Worm (Caenorhabditis elegans) whole organism, L4 larva: ENCODE measurements around the gene F17C8.9.

Experiments used
- D1046.2 ChIP-seq: fragments of 200-800 bp; sonication (Bioruptor generic); IDR thresholded peaks from 2 replicates; pipeline ENCODE4 v1.3.6; 2022; ENCODE audit warnings: missing genetic modification characterization, missing compliant biosample characterization
- F10B5.3 ChIP-seq: sonication (generic microtip); optimal IDR thresholded peaks from 2 replicates; lab custom pipeline; 2016; ENCODE audit warnings: mild to moderate bottlenecking, missing genetic modification characterization, missing compliant biosample characterization
- F26F4.8 ChIP-seq: fragments of 200-800 bp; sonication (Bioruptor generic); conservative IDR thresholded peaks from 2 replicates; pipeline ENCODE4 v1.3.6; 2022; ENCODE audit warnings: missing genetic modification characterization, missing compliant biosample characterization
- F44E2.7 ChIP-seq: fragments of 200-800 bp; sonication (Bioruptor generic); IDR thresholded peaks from 2 replicates; pipeline ENCODE4 v2.1.2; 2022; ENCODE audit warnings: missing genetic modification characterization, missing compliant biosample characterization
- F49E8.2 ChIP-seq: sonication (generic microtip); optimal IDR thresholded peaks from 2 replicates; lab custom pipeline; 2016; ENCODE audit warnings: missing compliant biosample characterization, mild to moderate bottlenecking, missing genetic modification characterization, borderline replicate concordance
- R02D3.7 ChIP-seq: fragments of 150-350 bp; sonication (generic microtip); optimal IDR thresholded peaks from 3 replicates; lab custom pipeline; 2014; ENCODE audit warnings: missing biosample characterization, missing genetic modification characterization
- T26A8.4 ChIP-seq: fragments of 200-800 bp; sonication (Bioruptor generic); IDR thresholded peaks from 2 replicates; pipeline ENCODE4 v1.3.6; 2022; ENCODE audit warnings: missing genetic modification characterization, missing compliant biosample characterization
- Y105C5A.15 ChIP-seq: fragments of 200-800 bp; sonication (Bioruptor generic); IDR thresholded peaks from 2 replicates; pipeline ENCODE4 v1.3.6; 2022; ENCODE audit warnings: missing genetic modification characterization, missing compliant biosample characterization
- ZK337.2 ChIP-seq: fragments of 200-800 bp; sonication (Bioruptor generic); IDR thresholded peaks from 2 replicates; pipeline ENCODE4 v1.3.6; 2022; ENCODE audit warnings: missing genetic modification reagents, missing genetic modification characterization, missing compliant biosample characterization
- aha-1 ChIP-seq: fragments of 150-350 bp; peaks from one replicate; lab custom pipeline; 2014; ENCODE audit warnings: missing biosample characterization, missing genetic modification characterization
- ama-1 ChIP-seq: fragments of 150-350 bp; optimal IDR thresholded peaks from 2 replicates; lab custom pipeline; 2014; ENCODE audit warnings: inconsistent platforms, mixed read lengths
- ceh-28 ChIP-seq: fragments of 150-350 bp; optimal IDR thresholded peaks from 2 replicates; lab custom pipeline; 2014; ENCODE audit warnings: missing biosample characterization, missing genetic modification reagents, missing genetic modification characterization
- ceh-44 ChIP-seq: fragments of 200-800 bp; sonication (Bioruptor generic); IDR thresholded peaks from 2 replicates; pipeline ENCODE4 v1.3.6; 2022; ENCODE audit warnings: missing genetic modification reagents, missing genetic modification characterization, missing compliant biosample characterization
- ctbp-1 ChIP-seq: fragments of 200-800 bp; sonication (Bioruptor generic); IDR thresholded peaks from 2 replicates; pipeline ENCODE4 v1.3.6; 2022; ENCODE audit warnings: missing genetic modification reagents, missing genetic modification characterization, missing compliant biosample characterization
- daf-16 ChIP-seq, 3 experiments: sonication (generic microtip); optimal IDR thresholded peaks; 2 replicates each; lab custom pipeline; 2016 to 2017; ENCODE audit warnings: missing genetic modification characterization in 3 of 3, missing genetic modification reagents in 3 of 3, mild to moderate bottlenecking in 2 of 3, missing compliant biosample characterization in 2 of 3, missing biosample characterization in 1 of 3, moderate library complexity in 1 of 3
- dmd-8 ChIP-seq: fragments of 200-800 bp; sonication (Bioruptor generic); IDR thresholded peaks from 2 replicates; pipeline ENCODE4 v1.3.6; 2022; ENCODE audit warnings: missing genetic modification characterization, missing compliant biosample characterization
- dmd-9 ChIP-seq: fragments of 200-800 bp; sonication (Bioruptor generic); IDR thresholded peaks from 2 replicates; pipeline ENCODE4 v1.3.6; 2022; ENCODE audit warnings: missing genetic modification reagents, missing genetic modification characterization, missing compliant biosample characterization
- dpl-1 ChIP-seq: fragments of 150-350 bp; optimal IDR thresholded peaks from 2 replicates; lab custom pipeline; 2014; ENCODE audit warnings: missing biosample characterization, missing genetic modification reagents, missing genetic modification characterization
- egl-27 ChIP-seq: sonication (generic microtip); optimal IDR thresholded peaks from 3 replicates; lab custom pipeline; 2017; ENCODE audit warnings: missing biosample characterization, missing genetic modification reagents, missing genetic modification characterization
- egl-43 ChIP-seq: fragments of 200-800 bp; sonication (Bioruptor generic); IDR thresholded peaks from 2 replicates; pipeline ENCODE4 v1.3.6; 2022; ENCODE audit warnings: missing genetic modification reagents, missing genetic modification characterization, missing compliant biosample characterization
- gei-8 ChIP-seq: fragments of 200-800 bp; sonication (Bioruptor generic); optimal IDR thresholded peaks from 2 replicates; lab custom pipeline; 2018; ENCODE audit warnings: mild to moderate bottlenecking, missing genetic modification characterization, missing compliant biosample characterization
- hlh-11 ChIP-seq: fragments of 200-800 bp; sonication (Bioruptor generic); optimal IDR thresholded peaks from 2 replicates; lab custom pipeline; 2018; ENCODE audit warnings: mild to moderate bottlenecking, missing genetic modification characterization, missing compliant biosample characterization
- hmg-1.1 ChIP-seq: fragments of 200-800 bp; sonication (Bioruptor generic); IDR thresholded peaks from 2 replicates; pipeline ENCODE4 v1.3.6; 2022; ENCODE audit warnings: missing genetic modification reagents, missing genetic modification characterization, missing compliant biosample characterization
- jun-1 ChIP-seq: fragments of 150-350 bp; optimal IDR thresholded peaks from 2 replicates; lab custom pipeline; 2014; ENCODE audit warnings: missing biosample characterization, missing genetic modification reagents, missing genetic modification characterization
- lim-7 ChIP-seq: fragments of 200-800 bp; sonication (Bioruptor generic); IDR thresholded peaks from 2 replicates; pipeline ENCODE4 v1.3.6; 2022; ENCODE audit warnings: missing genetic modification characterization, missing compliant biosample characterization
- lin-1 ChIP-seq: fragments of 200-800 bp; sonication (Bioruptor generic); IDR thresholded peaks from 2 replicates; pipeline ENCODE4 v1.3.6; 2022; ENCODE audit warnings: missing genetic modification reagents, missing genetic modification characterization, missing compliant biosample characterization
- madf-9 ChIP-seq: fragments of 200-800 bp; sonication (Bioruptor generic); conservative IDR thresholded peaks from 2 replicates; pipeline ENCODE4 v1.3.6; 2022; ENCODE audit warnings: missing genetic modification reagents, missing genetic modification characterization, missing compliant biosample characterization
- mdl-1 ChIP-seq, 2 experiments: fragments of 150-350 bp in 1 of 2; sonication (generic microtip) in 1 of 2; optimal IDR thresholded peaks; 2 replicates each; lab custom pipeline; 2014 to 2017; ENCODE audit warnings: missing biosample characterization in 2 of 2, missing genetic modification characterization in 2 of 2
- mdt-29 ChIP-seq: fragments of 200-800 bp; sonication (Bioruptor generic); IDR thresholded peaks from 2 replicates; pipeline ENCODE4 v1.3.6; 2022; ENCODE audit warnings: missing genetic modification reagents, missing genetic modification characterization, missing compliant biosample characterization
- mep-1 ChIP-seq: fragments of 150-350 bp; sonication (generic microtip); optimal IDR thresholded peaks from 3 replicates; lab custom pipeline; 2014; ENCODE audit warnings: missing biosample characterization, missing genetic modification characterization
- mxl-3 ChIP-seq: fragments of 200-800 bp; sonication (Bioruptor generic); optimal IDR thresholded peaks from 2 replicates; lab custom pipeline; 2018; ENCODE audit warnings: mild to moderate bottlenecking, missing genetic modification characterization, missing compliant biosample characterization
- nhr-10 ChIP-seq: fragments of 150-350 bp; optimal IDR thresholded peaks from 2 replicates; lab custom pipeline; 2014; ENCODE audit warnings: missing biosample characterization, missing genetic modification characterization
- nhr-102 ChIP-seq: sonication (generic microtip); optimal IDR thresholded peaks from 2 replicates; lab custom pipeline; 2016; ENCODE audit warnings: mild to moderate bottlenecking, missing genetic modification characterization, moderate library complexity, missing compliant biosample characterization
- nhr-237 ChIP-seq: sonication (generic microtip); optimal IDR thresholded peaks from 2 replicates; lab custom pipeline; 2017; ENCODE audit warnings: missing biosample characterization, missing genetic modification characterization
- nhr-42 ChIP-seq: fragments of 200-800 bp; sonication (Bioruptor generic); IDR thresholded peaks from 2 replicates; pipeline ENCODE4 v1.3.6; 2022; ENCODE audit warnings: missing genetic modification characterization, missing compliant biosample characterization
- nhr-48 ChIP-seq: sonication (generic microtip); optimal IDR thresholded peaks from 2 replicates; lab custom pipeline; 2016; ENCODE audit warnings: mild to moderate bottlenecking, missing genetic modification characterization, missing compliant biosample characterization
- nhr-76 ChIP-seq: fragments of 150-350 bp; optimal IDR thresholded peaks from 2 replicates; lab custom pipeline; 2014; ENCODE audit warnings: missing biosample characterization, missing genetic modification characterization
- nhr-77 ChIP-seq: fragments of 150-350 bp; optimal IDR thresholded peaks from 2 replicates; lab custom pipeline; 2014; ENCODE audit warnings: missing biosample characterization, missing genetic modification characterization
- pqm-1 ChIP-seq: sonication (generic microtip); optimal IDR thresholded peaks from 2 replicates; lab custom pipeline; 2017; ENCODE audit warnings: missing biosample characterization, missing genetic modification characterization
- saeg-2 ChIP-seq: fragments of 200-800 bp; sonication (Bioruptor generic); IDR thresholded peaks from 2 replicates; pipeline ENCODE4 v1.3.6; 2022; ENCODE audit warnings: missing genetic modification reagents, missing genetic modification characterization, missing compliant biosample characterization
- sdz-12 ChIP-seq: fragments of 200-800 bp; sonication (Bioruptor generic); optimal IDR thresholded peaks from 2 replicates; lab custom pipeline; 2018; ENCODE audit warnings: mild to moderate bottlenecking, missing genetic modification characterization, missing compliant biosample characterization
- snpc-1.2 ChIP-seq: fragments of 200-800 bp; sonication (Bioruptor generic); IDR thresholded peaks from 2 replicates; pipeline ENCODE4 v1.3.6; 2022; ENCODE audit warnings: missing genetic modification reagents, missing genetic modification characterization, missing compliant biosample characterization
- spr-1 ChIP-seq: sonication (generic microtip); optimal IDR thresholded peaks from 2 replicates; lab custom pipeline; 2016; ENCODE audit warnings: mild to moderate bottlenecking, missing genetic modification characterization, missing compliant biosample characterization
- unc-62 ChIP-seq, 3 experiments: fragments of 150-350 bp in 1 of 3; sonication (generic microtip); optimal IDR thresholded peaks in 2 of 3; peaks in 1 of 3; 1 replicate in 1 of 3; 2 replicates in 2 of 3; lab custom pipeline; 2014 to 2017; ENCODE audit warnings: missing biosample characterization in 3 of 3, missing genetic modification characterization in 3 of 3, missing genetic modification reagents in 3 of 3, missing genotype in 1 of 3
- zag-1 ChIP-seq: fragments of 150-350 bp; optimal IDR thresholded peaks from 2 replicates; lab custom pipeline; 2014; ENCODE audit warnings: missing biosample characterization, missing genetic modification characterization
- zfp-2 ChIP-seq: sonication (generic microtip); optimal IDR thresholded peaks from 2 replicates; lab custom pipeline; 2016; ENCODE audit warnings: mild to moderate bottlenecking, missing genetic modification characterization, missing compliant biosample characterization
- zfp-3 ChIP-seq: fragments of 200-800 bp; sonication (Bioruptor generic); conservative IDR thresholded peaks from 2 replicates; pipeline ENCODE4 v1.3.6; 2022; ENCODE audit warnings: missing genetic modification reagents, missing genetic modification characterization, missing compliant biosample characterization
- zip-2 ChIP-seq: fragments of 150-350 bp; optimal IDR thresholded peaks from 2 replicates; lab custom pipeline; 2014; ENCODE audit warnings: missing biosample characterization, missing genetic modification characterization
- ztf-11 ChIP-seq: fragments of 150-350 bp; optimal IDR thresholded peaks from 2 replicates; lab custom pipeline; 2014; ENCODE audit warnings: missing biosample characterization, missing genetic modification characterization
- ztf-7 ChIP-seq: fragments of 150-350 bp; optimal IDR thresholded peaks from 2 replicates; lab custom pipeline; 2014; ENCODE audit warnings: missing biosample characterization, missing genetic modification characterization

The F17C8.9 gene

DNA sequence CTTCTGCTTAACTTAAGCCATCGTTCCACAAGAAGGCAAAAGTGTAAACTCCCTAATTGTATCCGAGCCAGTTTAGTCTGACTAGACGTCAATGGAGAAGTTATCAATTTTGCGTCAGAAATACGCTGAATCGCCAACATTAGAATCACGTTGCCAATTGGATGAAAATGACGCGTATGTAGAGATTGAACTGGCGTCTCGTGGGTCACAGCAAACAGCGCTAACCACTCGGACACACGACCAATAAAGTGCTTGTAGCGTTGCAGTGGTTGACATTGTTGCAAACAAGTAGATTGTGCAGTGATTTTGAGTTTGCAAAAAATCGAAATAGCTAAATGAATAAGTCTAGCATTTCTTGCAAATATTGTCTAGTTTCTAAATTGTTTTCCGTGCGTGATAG, 44.6 kb upstream of the F17C8.9 start (continued):
- TF ChIP-seq ztf-7 (tag; lab: Kevin White, UChicago) (peak; percentile 75), daf-16 (GFP tag; optimal IDR thresholded peaks at IDR 0.05; lab: Kevin White, UChicago) (peak; percentile 70 to 80), daf-16 (tag; optimal IDR thresholded peaks at IDR 0.05; lab: Kevin White, UChicago) (peak; percentile 68), ctbp-1 (GFP tag; lab: Robert Waterston, UW) (peak; percentile 84), zip-2 (peak; percentile 56), spr-1 (peak; percentile 81), snpc-1.2 (peak; percentile 81), dmd-8 (peak; percentile 93), zfp-3 (GFP tag; lab: Robert Waterston, UW) (peak; percentile 86), ZK337.2 (GFP tag; lab: Robert Waterston, UW) (no peak), unc-62 (GFP tag; optimal IDR thresholded peaks at IDR 0.05 in 1 of 2; lab: Kevin White, UChicago) (no peak), unc-62 (tag; optimal IDR thresholded peaks at IDR 0.05; lab: Kevin White, UChicago) (no peak), ztf-11 (tag; lab: Kevin White, UChicago) (no peak), pqm-1 (tag; lab: Kevin White, UChicago) (peak; percentile 53), aha-1 (tag; lab: Kevin White, UChicago) (peak; percentile 90), lim-7 (GFP tag; lab: Robert Waterston, UW) (peak; percentile 96), F26F4.8 (GFP tag; lab: Robert Waterston, UW) (peak; percentile 96), mep-1 (tag; lab: Kevin White, UChicago) (peak; percentile 79), madf-9 (GFP tag; lab: Robert Waterston, UW) (peak; percentile 82), F10B5.3 (tag; lab: Kevin White, UChicago) (peak; percentile 60), ceh-28 (tag; lab: Kevin White, UChicago) (no peak), hmg-1.1 (GFP tag; lab: Robert Waterston, UW) (peak; percentile 80), jun-1 (peak; percentile 28), R02D3.7 (tag; lab: Kevin White, UChicago) (peak; percentile 36), nhr-42 (GFP tag; lab: Robert Waterston, UW) (peak; percentile 81), ceh-44 (peak; percentile 90), nhr-237 (tag; lab: Kevin White, UChicago) (no peak), lin-1 (GFP tag; lab: Robert Waterston, UW) (peak; percentile 86), zfp-2 (peak; percentile 56)

ce11 chrIII:4693281-4693680, 40.9 kb upstream of the F17C8.9 start, which contains the start of gene nifk-1:
nifk-1 (minus strand) TSS chrIII:4693307.
- TF ChIP-seq ctbp-1 (GFP tag; lab: Robert Waterston, UW) (no peak), sdz-12 (no peak), aha-1 (tag; lab: Kevin White, UChicago) (peak; percentile 70), nhr-10 (tag; lab: Kevin White, UChicago) (no peak), F10B5.3 (tag; lab: Kevin White, UChicago) (no peak), zfp-2 (no peak), ama-1 (no peak), nhr-77 (tag; lab: Kevin White, UChicago) (peak; percentile 68), nhr-76 (tag; lab: Kevin White, UChicago) (no peak), F49E8.2 (tag; lab: Kevin White, UChicago) (no peak), Y105C5A.15 (GFP tag; lab: Robert Waterston, UW) (no peak), hlh-11 (tag; lab: Kevin White, UChicago) (peak; percentile 80), nhr-48 (tag; lab: Kevin White, UChicago) (peak; percentile 33), gei-8 (GFP tag; lab: Kevin White, UChicago) (no peak), dmd-9 (GFP tag; lab: Robert Waterston, UW) (no peak), mxl-3 (GFP tag; lab: Kevin White, UChicago) (peak; percentile 62), T26A8.4 (GFP tag; lab: Robert Waterston, UW) (no peak), F44E2.7 (no peak), egl-43 (no peak), unc-62 (GFP tag; optimal IDR thresholded peaks at IDR 0.05 in 1 of 2; lab: Kevin White, UChicago) (no peak), unc-62 (tag; optimal IDR thresholded peaks at IDR 0.05; lab: Kevin White, UChicago) (no peak), mdl-1 (tag; optimal IDR thresholded peaks at IDR 0.05; lab: Kevin White, UChicago) (peak in 1 of 2 experiments; percentile 55), saeg-2 (GFP tag; lab: Robert Waterston, UW) (no peak), zfp-3 (GFP tag; lab: Robert Waterston, UW) (no peak), nhr-102 (tag; lab: Kevin White, UChicago) (peak; percentile 21), ceh-28 (tag; lab: Kevin White, UChicago) (no peak), mdt-29 (GFP tag; lab: Robert Waterston, UW) (no peak), zag-1 (tag; lab: Kevin White, UChicago) (no peak), hmg-1.1 (GFP tag; lab: Robert Waterston, UW) (peak; percentile 58), ztf-7 (tag; lab: Kevin White, UChicago) (peak; percentile 28), egl-27 (tag; lab: Kevin White, UChicago) (no peak), D1046.2 (GFP tag; lab: Robert Waterston, UW) (no peak), dpl-1 (GFP tag; lab: Kevin White, UChicago) (peak; percentile 80)
